Fruit fly (Drosophila melanogaster): ENCODE measurements around the gene CG9164.

dm6 chrX:15333066-15333874 is 52.0 kb downstream of the CG9164 start, which contains the start of the genes CG9114 and HDAC6:
- TF ChIP-seq net (GFP tag; optimal IDR thresholded peaks at IDR 0.05), result peak; percentile 19
- TF ChIP-seq svp (GFP tag), result peak; percentile 84
